Worm (Caenorhabditis elegans): ENCODE results near the gene irg-2.

- TF ChIP-seq ceh-16 (tag; optimal IDR thresholded peaks at IDR 0.05) (no peak), ama-1 (optimal IDR thresholded peaks at IDR 0.05) (no peak), snpc-4 (tag; optimal IDR thresholded peaks at IDR 0.05) (no peak), nhr-12 (tag; optimal IDR thresholded peaks at IDR 0.05) (no peak), zag-1 (tag; optimal IDR thresholded peaks at IDR 0.05) (no peak), elt-1 (tag; optimal IDR thresholded peaks at IDR 0.05) (no peak)
These were observed 31.5 kb downstream of the irg-2 start, which contains the start of gene otpl-2 for ce11 chrV:4073455-4073854.

Measured in whole organism, L2 larva.